Worm (Caenorhabditis elegans): ENCODE measurements around the gene C08F11.12.

ce11 chrIV:13693976-13694375, 42.7 kb upstream of the C08F11.12 start:
- TF ChIP-seq dao-5 (tag; optimal IDR thresholded peaks at IDR 0.05) (no peak), him-1 (tag; optimal IDR thresholded peaks at IDR 0.05) (no peak)

Data from whole organism, L4/young adult.